Fruit fly (Drosophila melanogaster) whole organism, embryonic: Measurements from ENCODE around the gene CG13893.
A peak's percentile ranks its signal among the peaks of the same experiment; 100 is the strongest.

Source experiments
- Abd-B ChIP-seq: fragments of 200-800 bp; sonication (Bioruptor generic); optimal IDR thresholded peaks from 2 replicates; lab custom pipeline; 2018; ENCODE audit warnings: missing biosample characterization, mild to moderate bottlenecking, missing genetic modification characterization, moderate library complexity
- Adf1 ChIP-seq: fragments of 200-800 bp; sonication (Bioruptor generic); IDR thresholded peaks from 2 replicates; pipeline ENCODE4 v1.3.6; 2022; ENCODE audit warnings: missing biosample characterization, missing genetic modification characterization
- Asciz ChIP-seq: fragments of 200-800 bp; sonication (Bioruptor generic); optimal IDR thresholded peaks from 2 replicates; lab custom pipeline; 2017; ENCODE audit warnings: missing biosample characterization, mild to moderate bottlenecking, missing genetic modification characterization, missing genetic modification reagents
- B-H2 ChIP-seq: fragments of 200-800 bp; sonication (Bioruptor generic); optimal IDR thresholded peaks from 2 replicates; lab custom pipeline; 2018; ENCODE audit warnings: missing biosample characterization, mild to moderate bottlenecking, missing genetic modification characterization
- Bdp1 ChIP-seq: fragments of 200-800 bp; sonication (Bioruptor generic); optimal IDR thresholded peaks from 3 replicates; lab custom pipeline; 2016; ENCODE audit warnings: missing biosample characterization, missing genetic modification characterization
- Blimp-1 ChIP-seq: fragments of 200-800 bp; sonication (Bioruptor generic); optimal IDR thresholded peaks from 3 replicates; lab custom pipeline; 2018; ENCODE audit warnings: missing biosample characterization, missing genetic modification characterization, mild to moderate bottlenecking, moderate library complexity, missing genetic modification reagents
- CG10462 ChIP-seq: fragments of 200-800 bp; sonication (Bioruptor generic); optimal IDR thresholded peaks from 2 replicates; lab custom pipeline; 2016; ENCODE audit warnings: missing biosample characterization, missing genetic modification characterization
- CG10543 ChIP-seq: fragments of 200-800 bp; sonication (Bioruptor generic); optimal IDR thresholded peaks from 3 replicates; lab custom pipeline; 2017; ENCODE audit warnings: missing biosample characterization, mild to moderate bottlenecking, missing genetic modification characterization, moderate library complexity
- CG11696 ChIP-seq: fragments of 200-800 bp; sonication (Bioruptor generic); IDR thresholded peaks from 2 replicates; pipeline ENCODE4 v1.3.6; 2022; ENCODE audit warnings: missing biosample characterization, missing genetic modification characterization
- CG12104 ChIP-seq: fragments of 200-800 bp; sonication (Bioruptor generic); optimal IDR thresholded peaks from 3 replicates; lab custom pipeline; 2016; ENCODE audit warnings: missing biosample characterization, missing genetic modification characterization
- CG1233 ChIP-seq: fragments of 200-800 bp; sonication (Bioruptor generic); optimal IDR thresholded peaks from 4 replicates; lab custom pipeline; 2018; ENCODE audit warnings: missing biosample characterization, mild to moderate bottlenecking, missing genetic modification characterization
- CG13296 ChIP-seq: fragments of 200-800 bp; sonication (Bioruptor generic); optimal IDR thresholded peaks from 3 replicates; lab custom pipeline; 2018; ENCODE audit warnings: missing biosample characterization, mild to moderate bottlenecking, missing genetic modification characterization
- CG13624 ChIP-seq: fragments of 200-800 bp; sonication (Bioruptor generic); optimal IDR thresholded peaks from 2 replicates; lab custom pipeline; 2016; ENCODE audit warnings: missing biosample characterization, missing genetic modification characterization
- CG16815 ChIP-seq: fragments of 200-800 bp; sonication (Bioruptor generic); optimal IDR thresholded peaks from 3 replicates; lab custom pipeline; 2017; ENCODE audit warnings: missing biosample characterization, mild to moderate bottlenecking, missing genetic modification characterization
- CG3163 ChIP-seq: fragments of 200-800 bp; sonication (Bioruptor generic); optimal IDR thresholded peaks from 3 replicates; lab custom pipeline; 2016; ENCODE audit warnings: missing biosample characterization, missing genetic modification characterization
- CG3281 ChIP-seq: fragments of 200-800 bp; sonication (Bioruptor generic); optimal IDR thresholded peaks from 3 replicates; lab custom pipeline; 2017; ENCODE audit warnings: missing biosample characterization, mild to moderate bottlenecking, missing genetic modification characterization
- CG3407 ChIP-seq: fragments of 200-800 bp; sonication (Bioruptor generic); optimal IDR thresholded peaks from 2 replicates; lab custom pipeline; 2018; ENCODE audit warnings: missing biosample characterization, mild to moderate bottlenecking, missing genetic modification characterization
- CG34376 ChIP-seq: fragments of 200-800 bp; sonication (Bioruptor generic); optimal IDR thresholded peaks from 2 replicates; lab custom pipeline; 2018; ENCODE audit warnings: missing biosample characterization, mild to moderate bottlenecking, missing genetic modification characterization
- CG4282 ChIP-seq: fragments of 200-800 bp; sonication (Bioruptor generic); optimal IDR thresholded peaks from 2 replicates; lab custom pipeline; 2016; ENCODE audit warnings: missing biosample characterization, missing genetic modification characterization
- CG4854 ChIP-seq: fragments of 200-800 bp; sonication (Bioruptor generic); optimal IDR thresholded peaks from 2 replicates; lab custom pipeline; 2016; ENCODE audit warnings: missing biosample characterization, missing genetic modification characterization, inconsistent platforms
- CG5245 ChIP-seq: fragments of 200-800 bp; sonication (Bioruptor generic); optimal IDR thresholded peaks from 3 replicates; lab custom pipeline; 2016; ENCODE audit warnings: missing biosample characterization, missing genetic modification characterization
- CG7987 ChIP-seq: fragments of 200-800 bp; sonication (Bioruptor generic); optimal IDR thresholded peaks from 2 replicates; lab custom pipeline; 2018; ENCODE audit warnings: missing biosample characterization, mild to moderate bottlenecking, missing genetic modification characterization, moderate library complexity
- H2.0 ChIP-seq: fragments of 200-800 bp; sonication (Bioruptor generic); IDR thresholded peaks from 2 replicates; pipeline ENCODE4 v1.3.6; 2022; ENCODE audit warnings: missing biosample characterization, missing genetic modification characterization
- HLHmδ ChIP-seq: fragments of 200-800 bp; sonication (Bioruptor generic); optimal IDR thresholded peaks from 2 replicates; lab custom pipeline; 2018; ENCODE audit warnings: missing biosample characterization, mild to moderate bottlenecking, missing genetic modification characterization, moderate library complexity
- Hmx ChIP-seq: fragments of 200-800 bp; sonication (Bioruptor generic); optimal IDR thresholded peaks from 2 replicates; lab custom pipeline; 2016; ENCODE audit warnings: missing biosample characterization, missing genetic modification characterization
- Hr78 ChIP-seq, 2 experiments: fragments of 200-800 bp in 1 of 2; fragments of >200 bp in 1 of 2; sonication (Bioruptor generic) in 1 of 2; optimal IDR thresholded peaks; 2 replicates each; lab custom pipeline; 2017 to 2019; ENCODE audit warnings: missing biosample characterization in 2 of 2, missing genetic modification characterization in 2 of 2, mild to moderate bottlenecking in 1 of 2, moderate library complexity in 1 of 2
- Lhr ChIP-seq: fragments of 200-800 bp; sonication (Bioruptor generic); optimal IDR thresholded peaks from 3 replicates; lab custom pipeline; 2017; ENCODE audit warnings: mild to moderate bottlenecking, missing biosample characterization, missing genetic modification reagents, missing genetic modification characterization
- MESR4 ChIP-seq: fragments of 200-800 bp; sonication (Bioruptor generic); optimal IDR thresholded peaks from 2 replicates; lab custom pipeline; 2018; ENCODE audit warnings: missing biosample characterization, mild to moderate bottlenecking, missing genetic modification characterization, moderate library complexity
- NfI ChIP-seq: fragments of 200-800 bp; sonication (Bioruptor generic); optimal IDR thresholded peaks from 3 replicates; lab custom pipeline; 2018; ENCODE audit warnings: missing biosample characterization, mild to moderate bottlenecking, missing genetic modification characterization, moderate library complexity
- Oli ChIP-seq: fragments of 200-800 bp; sonication (Bioruptor generic); optimal IDR thresholded peaks from 2 replicates; lab custom pipeline; 2018; ENCODE audit warnings: missing biosample characterization, mild to moderate bottlenecking, missing genetic modification characterization, moderate library complexity
- Opbp ChIP-seq: fragments of 200-800 bp; sonication (Bioruptor generic); IDR thresholded peaks from 3 replicates; pipeline ENCODE4 v1.3.6; 2022; ENCODE audit warnings: missing biosample characterization, missing genetic modification characterization; ENCODE audit not compliant: partially characterized antibody
- Ptx1 ChIP-seq: fragments of 200-800 bp; sonication (Bioruptor generic); IDR thresholded peaks from 2 replicates; pipeline ENCODE4 v1.3.6; 2022; ENCODE audit warnings: missing biosample characterization, missing genetic modification characterization
- Rx ChIP-seq: fragments of 200-800 bp; sonication (Bioruptor generic); IDR thresholded peaks from 2 replicates; pipeline ENCODE4 v1.3.6; 2022; ENCODE audit warnings: missing biosample characterization, missing genetic modification characterization
- Six4 ChIP-seq: fragments of 200-800 bp; sonication (Bioruptor generic); optimal IDR thresholded peaks from 2 replicates; lab custom pipeline; 2016; ENCODE audit warnings: missing biosample characterization, missing genetic modification characterization
- ash1 ChIP-seq: fragments of 200-800 bp; sonication (Bioruptor generic); optimal IDR thresholded peaks from 2 replicates; lab custom pipeline; 2018; ENCODE audit warnings: missing biosample characterization, mild to moderate bottlenecking, missing genetic modification characterization
- az2 ChIP-seq: fragments of 200-800 bp; sonication (Bioruptor generic); optimal IDR thresholded peaks from 3 replicates; lab custom pipeline; 2016; ENCODE audit warnings: missing biosample characterization, missing genetic modification characterization
- chinmo ChIP-seq: fragments of 200-800 bp; sonication (Bioruptor generic); IDR thresholded peaks from 4 replicates; pipeline ENCODE4 v1.3.6; 2022; ENCODE audit warnings: missing biosample characterization, missing genetic modification characterization; ENCODE audit not compliant: partially characterized antibody
- da ChIP-seq: fragments of 200-800 bp; sonication (Bioruptor generic); optimal IDR thresholded peaks from 2 replicates; lab custom pipeline; 2016; ENCODE audit warnings: missing biosample characterization, missing genetic modification characterization
- esg ChIP-seq: fragments of 200-800 bp; sonication (Bioruptor generic); conservative IDR thresholded peaks from 2 replicates; pipeline ENCODE4 v1.3.6; 2022; ENCODE audit warnings: missing biosample characterization, missing genetic modification characterization
- fu2 ChIP-seq: fragments of 200-800 bp; sonication (Bioruptor generic); optimal IDR thresholded peaks from 2 replicates; lab custom pipeline; 2016; ENCODE audit warnings: missing biosample characterization, missing genetic modification characterization
- ham ChIP-seq: fragments of 200-800 bp; sonication (Bioruptor generic); IDR thresholded peaks from 2 replicates; pipeline ENCODE4 v1.3.6; 2022; ENCODE audit warnings: missing biosample characterization, missing genetic modification characterization
- kah ChIP-seq: fragments of 200-800 bp; sonication (Bioruptor generic); optimal IDR thresholded peaks from 2 replicates; lab custom pipeline; 2018; ENCODE audit warnings: missing biosample characterization, mild to moderate bottlenecking, missing genetic modification characterization
- kay ChIP-seq: fragments of 200-800 bp; sonication (Bioruptor generic); optimal IDR thresholded peaks from 2 replicates; lab custom pipeline; 2016; ENCODE audit warnings: missing biosample characterization, missing genetic modification characterization
- lbe ChIP-seq: fragments of 200-800 bp; sonication (Bioruptor generic); optimal IDR thresholded peaks from 2 replicates; lab custom pipeline; 2016; ENCODE audit warnings: missing biosample characterization, mild to moderate bottlenecking, missing genetic modification characterization
- pfk ChIP-seq: fragments of 200-800 bp; sonication (Bioruptor generic); optimal IDR thresholded peaks from 2 replicates; lab custom pipeline; 2018; ENCODE audit warnings: missing biosample characterization, mild to moderate bottlenecking, missing genetic modification characterization, moderate library complexity
- pum ChIP-seq: fragments of 200-800 bp; sonication (Bioruptor generic); optimal IDR thresholded peaks from 2 replicates; lab custom pipeline; 2016; ENCODE audit warnings: missing biosample characterization, missing genetic modification characterization
- schlank ChIP-seq: fragments of 200-800 bp; sonication (Bioruptor generic); optimal IDR thresholded peaks from 2 replicates; lab custom pipeline; 2018; ENCODE audit warnings: missing biosample characterization, mild to moderate bottlenecking, missing genetic modification characterization
- scrt ChIP-seq: fragments of 200-800 bp; sonication (Bioruptor generic); optimal IDR thresholded peaks from 2 replicates; lab custom pipeline; 2018; ENCODE audit warnings: missing biosample characterization, mild to moderate bottlenecking, missing genetic modification characterization, moderate library complexity
- sr ChIP-seq: fragments of 200-800 bp; sonication (Bioruptor generic); IDR thresholded peaks from 3 replicates; pipeline ENCODE4 v1.3.6; 2022; ENCODE audit warnings: missing biosample characterization, missing genetic modification characterization
- trh ChIP-seq: fragments of 200-800 bp; sonication (Bioruptor generic); optimal IDR thresholded peaks from 2 replicates; lab custom pipeline; 2016; ENCODE audit warnings: missing biosample characterization, missing genetic modification characterization
- vvl ChIP-seq: fragments of 200-800 bp; sonication (Bioruptor generic); IDR thresholded peaks from 2 replicates; pipeline ENCODE4 v1.3.6; 2022; ENCODE audit warnings: missing biosample characterization, missing genetic modification characterization

The CG13893 gene

DNA sequence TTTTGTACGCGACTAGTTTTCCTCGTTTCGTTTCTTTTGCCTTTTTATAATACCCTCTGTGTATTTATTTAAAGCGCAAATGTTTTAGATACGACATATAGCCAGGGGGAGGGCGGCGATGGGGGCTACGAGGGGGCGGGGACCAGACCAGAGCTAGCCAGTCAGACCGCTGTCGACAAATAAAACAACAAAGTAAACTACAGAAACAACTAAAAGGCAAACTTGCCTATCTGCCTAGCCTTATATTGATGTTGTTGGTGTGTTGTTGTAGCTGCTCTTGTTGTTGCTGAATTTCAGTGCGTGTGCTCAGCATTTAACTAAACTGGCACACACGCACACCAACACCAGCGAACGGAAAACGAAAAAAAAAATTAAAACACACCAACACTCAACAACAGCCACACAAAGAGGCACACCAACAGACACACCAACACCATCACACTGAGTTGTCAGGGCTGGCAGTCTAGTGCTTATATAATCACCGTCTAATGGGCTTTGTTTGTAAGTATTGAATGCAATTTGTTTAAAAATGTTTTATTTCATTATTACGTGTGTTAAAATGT, 25.6 kb upstream of the CG13893 start (continued):
- TF ChIP-seq Six4 (GFP tag; lab: Kevin White, UChicago) (no peak), HLHmδ (GFP tag; lab: Kevin White, UChicago) (no peak), ash1 (GFP tag; lab: Kevin White, UChicago) (no peak), CG3407 (no peak), CG3281 (peak; percentile 17), scrt (GFP tag; lab: Kevin White, UChicago) (peak; percentile 39), Blimp-1 (peak; percentile 21), CG10462 (GFP tag; lab: Kevin White, UChicago) (no peak), H2.0 (GFP tag; lab: Robert Waterston, UW) (no peak), Opbp (GFP tag; lab: Robert Waterston, UW) (no peak), NfI (no peak), Bdp1 (GFP tag; lab: Kevin White, UChicago) (no peak), Lhr (GFP tag; lab: Kevin White, UChicago) (no peak), Ptx1 (GFP tag; lab: Robert Waterston, UW) (no peak), da (GFP tag; lab: Kevin White, UChicago) (no peak), vvl (no peak), esg (no peak), chinmo (peak; percentile 88; the same call in 2 of the 4 replicates), Asciz (GFP tag; lab: Kevin White, UChicago) (peak; percentile 42), CG16815 (GFP tag; lab: Kevin White, UChicago) (no peak), kay (GFP tag; lab: Kevin White, UChicago) (peak; percentile 37), CG3163 (peak; percentile 28), CG13624 (GFP tag; lab: Kevin White, UChicago) (peak; percentile 35), pfk (GFP tag; lab: Kevin White, UChicago) (peak; percentile 11), CG13296 (peak; percentile 59), fu2 (GFP tag; lab: Kevin White, UChicago) (no peak), schlank (peak; percentile 10), pum (no peak), MESR4 (GFP tag; lab: Kevin White, UChicago) (no peak), sr (GFP tag; lab: Robert Waterston, UW) (no peak), kah (no peak), B-H2 (peak; percentile 59), az2 (no peak), CG11696 (GFP tag; lab: Robert Waterston, UW) (no peak), lbe (GFP tag; lab: Kevin White, UChicago) (no peak), ham (GFP tag; lab: Robert Waterston, UW) (no peak), trh (no peak), Hr78 (GFP tag; optimal IDR thresholded peaks at IDR 0.05; lab: Kevin White, UChicago) (no peak), CG34376 (GFP tag; lab: Kevin White, UChicago) (peak; percentile 65), Rx (GFP tag; lab: Robert Waterston, UW) (no peak), CG7987 (GFP tag; lab: Kevin White, UChicago) (peak; percentile 33), CG12104 (GFP tag; lab: Kevin White, UChicago) (peak; percentile 52), CG10543 (peak; percentile 89), CG4854 (GFP tag; lab: Kevin White, UChicago) (no peak), Oli (no peak), Hmx (GFP tag; lab: Kevin White, UChicago) (no peak), Adf1 (GFP tag; lab: Robert Waterston, UW) (no peak), Abd-B (GFP tag; lab: Kevin White, UChicago) (no peak), CG1233 (GFP tag; lab: Kevin White, UChicago) (peak; percentile 26), CG5245 (GFP tag; lab: Kevin White, UChicago) (no peak), CG4282 (no peak)
